Fruit fly (Drosophila melanogaster): Measurements from ENCODE around the gene CG9135.

CG9135 gene

dm6 chr2L:6075345-6075744 is 24.7 kb downstream of the CG9135 start (continued):
- TF ChIP-seq pnt (GFP tag; optimal IDR thresholded peaks at IDR 0.05), result no peak
- peak; percentile 31; the same call in 1 of the 3 replicates for TF ChIP-seq CG2199 (GFP tag; IDR thresholded peaks at IDR 0.05)
- no peak for TF ChIP-seq ap (GFP tag; IDR thresholded peaks at IDR 0.05)
- TF ChIP-seq Adf1 (GFP tag; IDR thresholded peaks at IDR 0.05), result no peak
- no peak for TF ChIP-seq Dfd (GFP tag; optimal IDR thresholded peaks at IDR 0.05)
- TF ChIP-seq ac (GFP tag; optimal IDR thresholded peaks at IDR 0.05), result no peak
- no peak for TF ChIP-seq CG13775 (GFP tag; optimal IDR thresholded peaks at IDR 0.05)
- TF ChIP-seq Hand (GFP tag; optimal IDR thresholded peaks at IDR 0.05), result no peak
- no peak for TF ChIP-seq CG1832 (GFP tag; optimal IDR thresholded peaks at IDR 0.05)
- TF ChIP-seq CG12659 (GFP tag; optimal IDR thresholded peaks at IDR 0.05), result no peak
- TF ChIP-seq CG18599 (GFP tag; optimal IDR thresholded peaks at IDR 0.05), result peak; percentile 28
- TF ChIP-seq gcm (GFP tag; optimal IDR thresholded peaks at IDR 0.05), result no peak
- no peak for TF ChIP-seq eve (GFP tag; optimal IDR thresholded peaks at IDR 0.05)
- peak; percentile 94 for TF ChIP-seq abd-A (tag; optimal IDR thresholded peaks at IDR 0.05)
- TF ChIP-seq CG8290 (GFP tag; optimal IDR thresholded peaks at IDR 0.05), result no peak
- no peak for TF ChIP-seq CG8290 (tag; optimal IDR thresholded peaks at IDR 0.05)
- TF ChIP-seq dysf (GFP tag; IDR thresholded peaks at IDR 0.05), result no peak
- peak; percentile 22; the same call in 1 of the 2 replicates for TF ChIP-seq ara (GFP tag; IDR thresholded peaks at IDR 0.05)
- TF ChIP-seq ro (GFP tag; IDR thresholded peaks at IDR 0.05), result no peak
- no peak for TF ChIP-seq Usf (GFP tag; optimal IDR thresholded peaks at IDR 0.05)
- no peak for TF ChIP-seq CG9727 (GFP tag; optimal IDR thresholded peaks at IDR 0.05)
- TF ChIP-seq oc (tag; optimal IDR thresholded peaks at IDR 0.05), result peak; percentile 63
- peak; percentile 55 for TF ChIP-seq CG13894 (tag; optimal IDR thresholded peaks at IDR 0.05)
- no peak for TF ChIP-seq scrt (GFP tag; optimal IDR thresholded peaks at IDR 0.05)
- no peak for TF ChIP-seq ham (GFP tag; IDR thresholded peaks at IDR 0.05)
- TF ChIP-seq sd (tag; optimal IDR thresholded peaks at IDR 0.05), result peak; percentile 6
- TF ChIP-seq Neu2 (GFP tag; optimal IDR thresholded peaks at IDR 0.05; ENCODE audit: borderline replicate concordance), result no peak
- no peak for TF ChIP-seq Fer2 (tag; optimal IDR thresholded peaks at IDR 0.05)
- TF ChIP-seq CG11696 (GFP tag; IDR thresholded peaks at IDR 0.05), result no peak
- no peak for TF ChIP-seq luna (GFP tag; optimal IDR thresholded peaks at IDR 0.05)
- peak; percentile 0 for TF ChIP-seq Atf3 (GFP tag; optimal IDR thresholded peaks at IDR 0.05)
- no peak for TF ChIP-seq CG15601 (tag; optimal IDR thresholded peaks at IDR 0.05)
- peak; percentile 70; the same call in 1 of the 2 replicates for TF ChIP-seq ttk (GFP tag; IDR thresholded peaks at IDR 0.05)
- no peak for TF ChIP-seq CG7987 (GFP tag; optimal IDR thresholded peaks at IDR 0.05)
- no peak for TF ChIP-seq dimm (GFP tag; IDR thresholded peaks at IDR 0.05)
- TF ChIP-seq Fer1 (GFP tag; optimal IDR thresholded peaks at IDR 0.05), result no peak
- no peak for TF ChIP-seq CG15073 (GFP tag; optimal IDR thresholded peaks at IDR 0.05)
- TF ChIP-seq tgo (GFP tag; IDR thresholded peaks at IDR 0.05), result no peak
- no peak for TF ChIP-seq CG33557 (GFP tag; optimal IDR thresholded peaks at IDR 0.05)
- TF ChIP-seq chn (GFP tag; optimal IDR thresholded peaks at IDR 0.05), result no peak
- no peak for TF ChIP-seq btn (GFP tag; optimal IDR thresholded peaks at IDR 0.05)
- no peak for TF ChIP-seq CG10959 (GFP tag; IDR thresholded peaks at IDR 0.05)
- no peak for TF ChIP-seq Aef1 (GFP tag; IDR thresholded peaks at IDR 0.05)
- TF ChIP-seq hth (optimal IDR thresholded peaks at IDR 0.05), result no peak
- TF ChIP-seq CG13287 (GFP tag; IDR thresholded peaks at IDR 0.05; ENCODE audit: partially characterized antibody), result no peak
- no peak for TF ChIP-seq CG13123 (GFP tag; optimal IDR thresholded peaks at IDR 0.05)
- TF ChIP-seq Lim3 (GFP tag; IDR thresholded peaks at IDR 0.05), result no peak
- no peak for TF ChIP-seq CoRest (tag; optimal IDR thresholded peaks at IDR 0.05)
- TF ChIP-seq CG4404 (GFP tag; IDR thresholded peaks at IDR 0.05), result no peak
- no peak for TF ChIP-seq CG34422 (GFP tag; IDR thresholded peaks at IDR 0.05)
- no peak for TF ChIP-seq Jarid2 (GFP tag; optimal IDR thresholded peaks at IDR 0.05)
- TF ChIP-seq kni (GFP tag; optimal IDR thresholded peaks at IDR 0.05), result peak; percentile 95
- no peak for TF ChIP-seq CG10462 (GFP tag; optimal IDR thresholded peaks at IDR 0.05)
